Worm (Caenorhabditis elegans) whole organism, L1 larva: Measurements from ENCODE around the gene set-24.
A peak's percentile ranks its signal among the peaks of the same experiment; 100 is the strongest.

Experiments
- C34B4.2 ChIP-seq: sonication (generic microtip); optimal IDR thresholded peaks from 2 replicates; lab custom pipeline; 2017; ENCODE audit warnings: mild to moderate bottlenecking, missing genetic modification characterization, missing compliant biosample characterization
- F16B12.6 ChIP-seq: fragments of 150-350 bp; optimal IDR thresholded peaks from 2 replicates; lab custom pipeline; 2014; ENCODE audit warnings: missing biosample characterization, missing genetic modification characterization
- aha-1 ChIP-seq: fragments of 150-350 bp; optimal IDR thresholded peaks from 2 replicates; lab custom pipeline; 2014; ENCODE audit warnings: missing biosample characterization, missing genetic modification characterization
- alr-1 ChIP-seq: fragments of 200-800 bp; sonication (Bioruptor generic); optimal IDR thresholded peaks from 2 replicates; lab custom pipeline; 2018; ENCODE audit warnings: borderline replicate concordance, mild to moderate bottlenecking, missing genetic modification characterization, missing compliant biosample characterization
- aly-2 ChIP-seq: fragments of 150-350 bp; optimal IDR thresholded peaks from 2 replicates; lab custom pipeline; 2014; ENCODE audit warnings: missing biosample characterization, missing genetic modification characterization
- blmp-1 ChIP-seq: fragments of 150-350 bp; optimal IDR thresholded peaks from 2 replicates; lab custom pipeline; 2014; ENCODE audit warnings: missing biosample characterization, missing genetic modification characterization
- ces-1 ChIP-seq: fragments of 150-350 bp; optimal IDR thresholded peaks from 2 replicates; lab custom pipeline; 2014; ENCODE audit warnings: missing biosample characterization, missing genetic modification reagents, missing genetic modification characterization
- dsc-1 ChIP-seq: sonication (generic microtip); optimal IDR thresholded peaks from 2 replicates; lab custom pipeline; 2016; ENCODE audit warnings: mild to moderate bottlenecking, missing genetic modification characterization, missing compliant biosample characterization
- efl-1 ChIP-seq, 4 experiments: fragments of 150-350 bp; optimal IDR thresholded peaks in 3 of 4; peaks in 1 of 4; 1 replicate in 1 of 4; 2 replicates in 3 of 4; lab custom pipeline; 2014; ENCODE audit warnings: missing biosample characterization in 2 of 4, missing genetic modification characterization in 2 of 4, missing genetic modification reagents in 2 of 4
- elt-2 ChIP-seq: sonication (generic microtip); optimal IDR thresholded peaks from 2 replicates; lab custom pipeline; 2016; ENCODE audit warnings: missing genetic modification characterization, mild to moderate bottlenecking, inconsistent platforms, missing compliant biosample characterization, missing genetic modification reagents
- fkh-10 ChIP-seq: sonication (generic microtip); optimal IDR thresholded peaks from 2 replicates; lab custom pipeline; 2017; ENCODE audit warnings: missing biosample characterization, missing genetic modification reagents, missing genetic modification characterization
- fkh-8 ChIP-seq: sonication (generic microtip); optimal IDR thresholded peaks from 2 replicates; lab custom pipeline; 2016; ENCODE audit warnings: mild to moderate bottlenecking, missing genetic modification characterization, missing compliant biosample characterization
- fos-1 ChIP-seq: fragments of 150-350 bp; optimal IDR thresholded peaks from 2 replicates; lab custom pipeline; 2014; ENCODE audit warnings: missing biosample characterization, missing genetic modification characterization
- grh-1 ChIP-seq: fragments of 200-800 bp; sonication (Bioruptor generic); IDR thresholded peaks from 2 replicates; pipeline ENCODE4 v1.3.6; 2022; ENCODE audit warnings: missing genetic modification reagents, missing genetic modification characterization, missing compliant biosample characterization
- hlh-17 ChIP-seq: fragments of 200-800 bp; sonication (Bioruptor generic); optimal IDR thresholded peaks from 2 replicates; lab custom pipeline; 2018; ENCODE audit warnings: missing genetic modification characterization, mild to moderate bottlenecking, missing compliant biosample characterization, moderate library complexity, borderline replicate concordance
- hlh-4 ChIP-seq: sonication (generic microtip); optimal IDR thresholded peaks from 2 replicates; lab custom pipeline; 2016; ENCODE audit warnings: mild to moderate bottlenecking, missing genetic modification characterization, missing compliant biosample characterization
- hpl-2 ChIP-seq: fragments of 150-350 bp; optimal IDR thresholded peaks from 2 replicates; lab custom pipeline; 2014; ENCODE audit warnings: missing biosample characterization, missing genetic modification reagents, missing genetic modification characterization
- irx-1 ChIP-seq: sonication (generic microtip); optimal IDR thresholded peaks from 2 replicates; lab custom pipeline; 2016; ENCODE audit warnings: missing genetic modification characterization, missing compliant biosample characterization
- isw-1 ChIP-seq: fragments of 200-800 bp; sonication (Bioruptor generic); IDR thresholded peaks from 2 replicates; pipeline ENCODE4 v1.3.6; 2022; ENCODE audit warnings: missing genetic modification characterization, missing compliant biosample characterization
- jun-1 ChIP-seq: fragments of 150-350 bp; optimal IDR thresholded peaks from 2 replicates; lab custom pipeline; 2014; ENCODE audit warnings: missing biosample characterization, missing genetic modification reagents, missing genetic modification characterization
- lin-35 ChIP-seq, 2 experiments: fragments of 150-350 bp; optimal IDR thresholded peaks; 2 replicates each; lab custom pipeline; 2014; ENCODE audit warnings: missing biosample characterization in 2 of 2, missing genetic modification characterization in 2 of 2, missing genetic modification reagents in 2 of 2
- lin-39 ChIP-seq: fragments of 150-350 bp; optimal IDR thresholded peaks from 2 replicates; lab custom pipeline; 2014; ENCODE audit warnings: missing biosample characterization, missing genetic modification reagents, missing genetic modification characterization
- lir-3 ChIP-seq: sonication (generic microtip); optimal IDR thresholded peaks from 2 replicates; lab custom pipeline; 2016; ENCODE audit warnings: mild to moderate bottlenecking, missing genetic modification characterization, moderate library complexity, missing compliant biosample characterization; ENCODE audit not compliant: poor library complexity
- lsy-2 ChIP-seq, 2 experiments: fragments of 150-350 bp; optimal IDR thresholded peaks; 2 replicates each; lab custom pipeline; 2014; ENCODE audit warnings: missing biosample characterization in 2 of 2, missing genetic modification characterization in 2 of 2
- mab-9 ChIP-seq: fragments of 200-800 bp; sonication (Bioruptor generic); IDR thresholded peaks from 2 replicates; pipeline ENCODE4 v1.3.6; 2022; ENCODE audit warnings: missing genetic modification reagents, missing genetic modification characterization, missing compliant biosample characterization
- mep-1 ChIP-seq: fragments of 150-350 bp; optimal IDR thresholded peaks from 2 replicates; lab custom pipeline; 2014; ENCODE audit warnings: missing biosample characterization, missing genetic modification characterization
- nhr-20 ChIP-seq: sonication (generic microtip); optimal IDR thresholded peaks from 2 replicates; lab custom pipeline; 2016; ENCODE audit warnings: mild to moderate bottlenecking, missing genetic modification characterization, missing compliant biosample characterization
- nhr-237 ChIP-seq: fragments of 150-350 bp; optimal IDR thresholded peaks from 2 replicates; lab custom pipeline; 2014; ENCODE audit warnings: missing biosample characterization, missing genetic modification characterization
- nhr-71 ChIP-seq: sonication (generic microtip); optimal IDR thresholded peaks from 2 replicates; lab custom pipeline; 2016; ENCODE audit warnings: mild to moderate bottlenecking, missing genetic modification characterization, moderate library complexity, missing compliant biosample characterization
- nhr-77 ChIP-seq: fragments of 150-350 bp; optimal IDR thresholded peaks from 2 replicates; lab custom pipeline; 2014; ENCODE audit warnings: missing biosample characterization, missing genetic modification characterization
- nhr-84 ChIP-seq: sonication (generic microtip); optimal IDR thresholded peaks from 2 replicates; lab custom pipeline; 2017; ENCODE audit warnings: missing biosample characterization, missing genetic modification characterization
- nhr-85 ChIP-seq: sonication (generic microtip); peaks from one replicate; lab custom pipeline; 2016; ENCODE audit warnings: missing genetic modification characterization, inconsistent platforms, missing compliant biosample characterization
- nhr-90 ChIP-seq: sonication (generic microtip); optimal IDR thresholded peaks from 2 replicates; lab custom pipeline; 2016; ENCODE audit warnings: mild to moderate bottlenecking, missing genetic modification characterization, missing compliant biosample characterization; ENCODE audit not compliant: poor library complexity
- pqm-1 ChIP-seq: sonication (generic microtip); optimal IDR thresholded peaks from 3 replicates; lab custom pipeline; 2017; ENCODE audit warnings: missing biosample characterization, missing genetic modification characterization
- snpc-4 ChIP-seq: fragments of 150-350 bp; optimal IDR thresholded peaks from 2 replicates; lab custom pipeline; 2014; ENCODE audit warnings: missing biosample characterization, missing genetic modification characterization
- tlp-1 ChIP-seq: fragments of 150-350 bp; optimal IDR thresholded peaks from 2 replicates; lab custom pipeline; 2014; ENCODE audit warnings: missing biosample characterization, missing genetic modification characterization
- zip-4 ChIP-seq: fragments of 200-800 bp; sonication (Bioruptor generic); optimal IDR thresholded peaks from 2 replicates; lab custom pipeline; 2018; ENCODE audit warnings: mild to moderate bottlenecking, missing genetic modification characterization, moderate library complexity, missing compliant biosample characterization
- ztf-4 ChIP-seq: fragments of 150-350 bp; optimal IDR thresholded peaks from 2 replicates; lab custom pipeline; 2014; ENCODE audit warnings: missing biosample characterization, missing genetic modification characterization

set-24 gene

ce11 chrII:12088833-12089232 lies 41.9 kb downstream of the set-24 start, which contains the start of gene cnt-1:
Gene cnt-1 (minus strand): TSS chrII:12088868.
- TF ChIP-seq hpl-2 (no peak), nhr-85 (no peak), dsc-1 (no peak), pqm-1 (tag; lab: Kevin White, UChicago) (no peak), jun-1 (tag; lab: Kevin White, UChicago) (no peak), fos-1 (no peak), lin-35 (GFP tag; optimal IDR thresholded peaks at IDR 0.05; lab: Kevin White, UChicago) (no peak), aha-1 (tag; lab: Kevin White, UChicago) (no peak), mep-1 (tag; lab: Kevin White, UChicago) (no peak), nhr-77 (tag; lab: Kevin White, UChicago) (no peak)
- TF ChIP-seq, all 84 proteins: peak for 0

ce11 chrII:12081454-12081853 lies 49.3 kb downstream of the set-24 start:
- TF ChIP-seq blmp-1 (tag; lab: Kevin White, UChicago) (peak; percentile 37), lsy-2 (tag; optimal IDR thresholded peaks at IDR 0.05; lab: Kevin White, UChicago) (no peak), F16B12.6 (tag; lab: Kevin White, UChicago) (no peak)

ce11 chrII:12080015-12080414 lies 50.8 kb downstream of the set-24 start:
- TF ChIP-seq elt-2 (tag; lab: Kevin White, UChicago) (peak; percentile 31), fkh-10 (GFP tag; lab: Kevin White, UChicago) (no peak), efl-1 (optimal IDR thresholded peaks at IDR 0.05; lab: Kevin White, UChicago) (no peak), efl-1 (GFP tag; optimal IDR thresholded peaks at IDR 0.05 in 1 of 2; lab: Kevin White, UChicago) (peak in 1 of 2 experiments; percentile 20)

- TF ChIP-seq mep-1 (tag; lab: Kevin White, UChicago), result no peak
- TF ChIP-seq nhr-90 (tag; lab: Kevin White, UChicago), result no peak
- no peak for TF ChIP-seq zip-4
- no peak for TF ChIP-seq nhr-237 (tag; lab: Kevin White, UChicago)
- TF ChIP-seq isw-1, result no peak
- no peak for TF ChIP-seq fkh-8 (tag; lab: Kevin White, UChicago)
- no peak for TF ChIP-seq fos-1
- no peak for TF ChIP-seq nhr-77 (tag; lab: Kevin White, UChicago)
- no peak for TF ChIP-seq hlh-17 (GFP tag; lab: Kevin White, UChicago)
- TF ChIP-seq lin-39 (tag; lab: Kevin White, UChicago), result no peak
- TF ChIP-seq mab-9 (GFP tag; lab: Robert Waterston, UW), result no peak
- no peak for TF ChIP-seq hlh-4 (tag; lab: Kevin White, UChicago)
- no peak for TF ChIP-seq ces-1 (GFP tag; lab: Kevin White, UChicago)
These were observed 53.5 kb downstream of the set-24 start for ce11 chrII:12077281-12077680.

ce11 chrII:12076355-12076754 lies 54.4 kb downstream of the set-24 start:
- TF ChIP-seq nhr-77 (tag; lab: Kevin White, UChicago) (no peak), lsy-2 (tag; optimal IDR thresholded peaks at IDR 0.05; lab: Kevin White, UChicago) (no peak), snpc-4 (tag; lab: Kevin White, UChicago) (peak; percentile 53), lin-35 (GFP tag; optimal IDR thresholded peaks at IDR 0.05; lab: Kevin White, UChicago) (no peak), lir-3 (tag; lab: Kevin White, UChicago) (no peak), C34B4.2 (tag; lab: Kevin White, UChicago) (no peak), nhr-84 (tag; lab: Kevin White, UChicago) (no peak)

ce11 chrII:12071243-12071642 lies 59.5 kb downstream of the set-24 start:
- TF ChIP-seq irx-1 (tag; lab: Kevin White, UChicago) (no peak), alr-1 (no peak), nhr-84 (tag; lab: Kevin White, UChicago) (no peak), ztf-4 (tag; lab: Kevin White, UChicago) (no peak), tlp-1 (tag; lab: Kevin White, UChicago) (no peak), hpl-2 (no peak), mab-9 (GFP tag; lab: Robert Waterston, UW) (no peak), grh-1 (GFP tag; lab: Robert Waterston, UW) (no peak), nhr-71 (tag; lab: Kevin White, UChicago) (no peak), aly-2 (tag; lab: Kevin White, UChicago) (no peak), nhr-20 (tag; lab: Kevin White, UChicago) (no peak), blmp-1 (tag; lab: Kevin White, UChicago) (no peak)
